Worm (Caenorhabditis elegans) whole organism, young adult: ENCODE results near the gene nhr-204.

Experiments used
- T07F8.4 ChIP-seq: sonication (generic microtip); optimal IDR thresholded peaks from 2 replicates; lab custom pipeline; 2016; ENCODE audit warnings: mild to moderate bottlenecking, missing genetic modification characterization, moderate library complexity, missing compliant biosample characterization
- lin-26 ChIP-seq: fragments of 200-800 bp; sonication (Bioruptor generic); IDR thresholded peaks from 2 replicates; pipeline ENCODE4 v1.3.6; 2022; ENCODE audit warnings: missing genetic modification reagents, missing genetic modification characterization, missing compliant biosample characterization

DNA sequence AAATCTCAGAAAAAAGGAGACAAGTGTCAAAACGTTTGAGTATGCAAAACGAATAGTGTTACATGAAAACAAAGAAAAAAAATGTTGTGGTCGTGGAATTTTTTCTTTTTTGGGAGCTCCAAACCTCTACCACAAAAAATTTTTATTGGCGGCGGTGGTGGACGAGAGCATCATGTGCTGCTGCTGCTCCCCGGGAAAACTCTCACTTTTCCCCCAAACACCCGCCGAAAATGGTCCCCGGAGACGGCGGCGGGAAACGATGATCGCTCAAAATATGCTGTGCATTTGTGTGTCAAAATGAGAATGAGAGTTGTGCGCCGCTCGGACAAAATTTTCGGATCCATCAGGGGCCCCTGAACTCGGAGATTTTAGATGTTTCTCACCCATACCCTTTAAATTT, 37.2 kb upstream of the nhr-204 start:
- TF ChIP-seq T07F8.4 (tag; lab: Kevin White, UChicago) (no peak), lin-26 (GFP tag; lab: Robert Waterston, UW) (no peak)
